Fruit fly (Drosophila melanogaster) whole organism, embryonic: ENCODE data around the gene CG10970.

Experiments
- Aef1 ChIP-seq: fragments of 200-800 bp; sonication (Bioruptor generic); IDR thresholded peaks from 3 replicates; pipeline ENCODE4 v1.3.6; 2022; ENCODE audit warnings: missing biosample characterization, missing genetic modification characterization
- Bgb ChIP-seq: fragments of 200-800 bp; sonication (Bioruptor generic); IDR thresholded peaks from 2 replicates; pipeline ENCODE4 v1.3.6; 2022; ENCODE audit warnings: missing biosample characterization, missing genetic modification characterization; ENCODE audit not compliant: partially characterized antibody
- CG17186 ChIP-seq: fragments of 200-800 bp; sonication (Bioruptor generic); optimal IDR thresholded peaks from 3 replicates; lab custom pipeline; 2017; ENCODE audit warnings: missing biosample characterization, missing genetic modification reagents, missing genetic modification characterization
- CG17612 ChIP-seq: fragments of 200-800 bp; sonication (Bioruptor generic); IDR thresholded peaks from 2 replicates; pipeline ENCODE4 v1.3.6; 2022; ENCODE audit warnings: missing biosample characterization, missing genetic modification characterization
- CG5245 ChIP-seq: fragments of 200-800 bp; sonication (Bioruptor generic); optimal IDR thresholded peaks from 3 replicates; lab custom pipeline; 2016; ENCODE audit warnings: missing biosample characterization, missing genetic modification characterization
- CG6254 ChIP-seq: fragments of 200-800 bp; sonication (Bioruptor generic); optimal IDR thresholded peaks from 3 replicates; lab custom pipeline; 2017; ENCODE audit warnings: mild to moderate bottlenecking, missing biosample characterization, missing genetic modification reagents, missing genetic modification characterization
- HLHmδ ChIP-seq: fragments of 200-800 bp; sonication (Bioruptor generic); optimal IDR thresholded peaks from 2 replicates; lab custom pipeline; 2018; ENCODE audit warnings: missing biosample characterization, mild to moderate bottlenecking, missing genetic modification characterization, moderate library complexity
- HmgD ChIP-seq: fragments of 200-800 bp; sonication (Bioruptor generic); optimal IDR thresholded peaks from 3 replicates; lab custom pipeline; 2016; ENCODE audit warnings: missing biosample characterization, missing genetic modification characterization
- Hr78 ChIP-seq, 2 experiments: fragments of 200-800 bp in 1 of 2; fragments of >200 bp in 1 of 2; sonication (Bioruptor generic) in 1 of 2; optimal IDR thresholded peaks; 2 replicates each; lab custom pipeline; 2017 to 2019; ENCODE audit warnings: missing biosample characterization in 2 of 2, missing genetic modification characterization in 2 of 2, mild to moderate bottlenecking in 1 of 2, moderate library complexity in 1 of 2
- Six4 ChIP-seq: fragments of 200-800 bp; sonication (Bioruptor generic); optimal IDR thresholded peaks from 2 replicates; lab custom pipeline; 2016; ENCODE audit warnings: missing biosample characterization, missing genetic modification characterization
- gcm ChIP-seq: fragments of 200-800 bp; sonication (Bioruptor generic); optimal IDR thresholded peaks from 2 replicates; lab custom pipeline; 2019; ENCODE audit warnings: missing biosample characterization, mild to moderate bottlenecking, missing genetic modification characterization, moderate library complexity
- jigr1 ChIP-seq: fragments of 200-800 bp; sonication (Bioruptor generic); IDR thresholded peaks from 3 replicates; pipeline ENCODE4 v1.3.6; 2022; ENCODE audit warnings: missing biosample characterization, missing genetic modification characterization
- knrl ChIP-seq: fragments of 200-800 bp; sonication (Bioruptor generic); IDR thresholded peaks from 3 replicates; pipeline ENCODE4 v1.3.6; 2022; ENCODE audit warnings: missing biosample characterization, missing genetic modification characterization; ENCODE audit not compliant: partially characterized antibody
- tap ChIP-seq: fragments of 200-800 bp; optimal IDR thresholded peaks from 3 replicates; lab custom pipeline; 2019; ENCODE audit warnings: missing biosample characterization, mild to moderate bottlenecking, missing genetic modification characterization, moderate library complexity

- TF ChIP-seq gcm (GFP tag; lab: Kevin White, UChicago) (no peak), HmgD (GFP tag; lab: Kevin White, UChicago) (no peak), Bgb (GFP tag; lab: Robert Waterston, UW) (no peak), CG6254 (GFP tag; lab: Kevin White, UChicago) (no peak), tap (tag; lab: Kevin White, UChicago) (no peak), HLHmδ (GFP tag; lab: Kevin White, UChicago) (no peak), Hr78 (GFP tag; optimal IDR thresholded peaks at IDR 0.05; lab: Kevin White, UChicago) (no peak), Six4 (GFP tag; lab: Kevin White, UChicago) (no peak), CG17186 (GFP tag; lab: Kevin White, UChicago) (no peak), jigr1 (GFP tag; lab: Robert Waterston, UW) (no peak), Aef1 (GFP tag; lab: Robert Waterston, UW) (no peak), CG17612 (GFP tag; lab: Robert Waterston, UW) (no peak), knrl (no peak), CG5245 (GFP tag; lab: Kevin White, UChicago) (no peak)
Measured at dm6 chrX:9040855-9041254, 30.4 kb downstream of the CG10970 start.
